Worm (Caenorhabditis elegans) whole organism, young adult: ENCODE results near the gene cht-3.

Experiments used
- C06A6.2 ChIP-seq: fragments of 200-800 bp; sonication (Bioruptor generic); conservative IDR thresholded peaks from 2 replicates; pipeline ENCODE4 v1.3.6; 2022; ENCODE audit warnings: missing genetic modification characterization, missing compliant biosample characterization
- F57A8.1 ChIP-seq: fragments of 200-800 bp; sonication (Bioruptor generic); optimal IDR thresholded peaks from 2 replicates; lab custom pipeline; 2018; ENCODE audit warnings: mild to moderate bottlenecking, missing genetic modification characterization, moderate library complexity, missing compliant biosample characterization
- K11D2.4 ChIP-seq: fragments of 200-800 bp; sonication (Bioruptor generic); IDR thresholded peaks from 2 replicates; pipeline ENCODE4 v1.3.6; 2022; ENCODE audit warnings: missing genetic modification reagents, missing genetic modification characterization, missing compliant biosample characterization
- K12H6.12 ChIP-seq: fragments of 200-800 bp; sonication (Bioruptor generic); optimal IDR thresholded peaks from 2 replicates; lab custom pipeline; 2018; ENCODE audit warnings: mild to moderate bottlenecking, missing genetic modification characterization, missing compliant biosample characterization
- Y56A3A.18 ChIP-seq: fragments of 200-800 bp; sonication (Bioruptor generic); IDR thresholded peaks from 2 replicates; pipeline ENCODE4 v1.3.6; 2022; ENCODE audit warnings: missing genetic modification reagents, missing genetic modification characterization, missing compliant biosample characterization
- Y67H2A.10 ChIP-seq: fragments of 200-800 bp; sonication (Bioruptor generic); conservative IDR thresholded peaks from 2 replicates; pipeline ENCODE4 v1.3.6; 2022; ENCODE audit warnings: missing genetic modification reagents, missing genetic modification characterization, missing compliant biosample characterization
- ZK185.1 ChIP-seq: sonication (generic microtip); optimal IDR thresholded peaks from 2 replicates; lab custom pipeline; 2016; ENCODE audit warnings: mild to moderate bottlenecking, missing genetic modification characterization, missing compliant biosample characterization; ENCODE audit not compliant: poor library complexity, severe bottlenecking
- akir-1 ChIP-seq: fragments of 200-800 bp; sonication (Bioruptor generic); optimal IDR thresholded peaks from 2 replicates; lab custom pipeline; 2018; ENCODE audit warnings: mild to moderate bottlenecking, missing genetic modification characterization, moderate library complexity, missing compliant biosample characterization
- aptf-2 ChIP-seq: fragments of 200-800 bp; sonication (Bioruptor generic); conservative IDR thresholded peaks from 2 replicates; pipeline ENCODE4 v1.3.6; 2022; ENCODE audit warnings: missing genetic modification reagents, missing genetic modification characterization, missing compliant biosample characterization
- attf-3 ChIP-seq: fragments of 200-800 bp; sonication (Bioruptor generic); conservative IDR thresholded peaks from 2 replicates; pipeline ENCODE4 v1.3.6; 2022; ENCODE audit warnings: missing genetic modification reagents, missing genetic modification characterization, missing compliant biosample characterization
- bed-1 ChIP-seq: fragments of 200-800 bp; sonication (Bioruptor generic); IDR thresholded peaks from 2 replicates; pipeline ENCODE4 v1.3.6; 2022; ENCODE audit warnings: missing genetic modification reagents, missing genetic modification characterization, missing compliant biosample characterization
- cebp-1 ChIP-seq, 2 experiments: fragments of 200-800 bp in 1 of 2; sonication (Bioruptor generic) in 1 of 2; sonication (generic microtip) in 1 of 2; IDR thresholded peaks in 1 of 2; optimal IDR thresholded peaks in 1 of 2; 2 replicates each; pipeline versions ENCODE4 v1.3.6 to Lab custom; 2017 to 2022; ENCODE audit warnings: missing compliant biosample characterization in 2 of 2, missing genetic modification characterization in 2 of 2, mild to moderate bottlenecking in 1 of 2, missing genetic modification reagents in 1 of 2, moderate library complexity in 1 of 2
- cebp-2 ChIP-seq: fragments of 200-800 bp; sonication (Bioruptor generic); IDR thresholded peaks from 2 replicates; pipeline ENCODE4 v1.3.6; 2022; ENCODE audit warnings: missing genetic modification characterization, missing compliant biosample characterization
- ceh-100 ChIP-seq: fragments of 200-800 bp; sonication (Bioruptor generic); IDR thresholded peaks from 2 replicates; pipeline ENCODE4 v1.3.6; 2022; ENCODE audit warnings: missing genetic modification reagents, missing genetic modification characterization, missing compliant biosample characterization
- ceh-40 ChIP-seq: fragments of 200-800 bp; sonication (Bioruptor generic); IDR thresholded peaks from 2 replicates; pipeline ENCODE4 v1.3.6; 2022; ENCODE audit warnings: missing genetic modification characterization, missing compliant biosample characterization
- ceh-58 ChIP-seq: fragments of 200-800 bp; sonication (Bioruptor generic); IDR thresholded peaks from 2 replicates; pipeline ENCODE4 v1.3.6; 2022; ENCODE audit warnings: missing genetic modification characterization, missing compliant biosample characterization
- ceh-79 ChIP-seq: sonication (generic microtip); optimal IDR thresholded peaks from 2 replicates; lab custom pipeline; 2017; ENCODE audit warnings: mild to moderate bottlenecking, missing genetic modification characterization, missing compliant biosample characterization
- die-1 ChIP-seq: sonication (generic microtip); optimal IDR thresholded peaks from 2 replicates; lab custom pipeline; 2016; ENCODE audit warnings: missing genotype, mild to moderate bottlenecking, missing genetic modification characterization, missing compliant biosample characterization
- dox-1 ChIP-seq: fragments of 200-800 bp; sonication (Bioruptor generic); IDR thresholded peaks from 2 replicates; pipeline ENCODE4 v1.3.6; 2022; ENCODE audit warnings: missing genetic modification reagents, missing genetic modification characterization, missing compliant biosample characterization
- efl-1 ChIP-seq: fragments of 150-350 bp; optimal IDR thresholded peaks from 2 replicates; lab custom pipeline; 2014; ENCODE audit warnings: missing biosample characterization, missing genetic modification reagents, missing genetic modification characterization
- ets-4 ChIP-seq: fragments of 200-800 bp; sonication (Bioruptor generic); optimal IDR thresholded peaks from 2 replicates; lab custom pipeline; 2018; ENCODE audit warnings: mild to moderate bottlenecking, missing genetic modification characterization, missing compliant biosample characterization
- gei-17 ChIP-seq: fragments of 200-800 bp; sonication (Bioruptor generic); optimal IDR thresholded peaks from 2 replicates; lab custom pipeline; 2018; ENCODE audit warnings: mild to moderate bottlenecking, missing genetic modification characterization, missing compliant biosample characterization
- hlh-12 ChIP-seq: sonication (generic microtip); optimal IDR thresholded peaks from 2 replicates; lab custom pipeline; 2016; ENCODE audit warnings: missing genetic modification characterization, missing compliant biosample characterization
- hlh-26 ChIP-seq: fragments of 200-800 bp; sonication (Bioruptor generic); conservative IDR thresholded peaks from 2 replicates; pipeline ENCODE4 v1.3.6; 2022; ENCODE audit warnings: missing genetic modification reagents, missing genetic modification characterization, missing compliant biosample characterization
- hrde-1 ChIP-seq: sonication (generic microtip); optimal IDR thresholded peaks from 2 replicates; lab custom pipeline; 2016; ENCODE audit warnings: missing genetic modification characterization, mild to moderate bottlenecking, missing compliant biosample characterization, moderate library complexity, missing genotype, missing genetic modification reagents, borderline replicate concordance
- lag-1 ChIP-seq: fragments of 200-800 bp; sonication (Bioruptor generic); IDR thresholded peaks from 2 replicates; pipeline ENCODE4 v1.3.6; 2022; ENCODE audit warnings: missing genetic modification reagents, missing genetic modification characterization, missing compliant biosample characterization
- let-607 ChIP-seq, 2 experiments: fragments of 200-800 bp in 1 of 2; sonication (Bioruptor generic) in 1 of 2; sonication (generic microtip) in 1 of 2; optimal IDR thresholded peaks; 2 replicates each; lab custom pipeline; 2016 to 2018; ENCODE audit warnings: mild to moderate bottlenecking in 2 of 2, missing compliant biosample characterization in 2 of 2, missing genetic modification characterization in 2 of 2, moderate library complexity in 2 of 2, missing genotype in 1 of 2
- lin-35 ChIP-seq, 3 experiments: fragments of 150-350 bp in 2 of 3; sonication (generic microtip) in 1 of 3; optimal IDR thresholded peaks; 2 replicates each; lab custom pipeline; 2014 to 2018; ENCODE audit warnings: missing biosample characterization in 3 of 3, missing genetic modification characterization in 3 of 3, missing genetic modification reagents in 3 of 3
- lin-40 ChIP-seq: sonication (generic microtip); optimal IDR thresholded peaks from 2 replicates; lab custom pipeline; 2016; ENCODE audit warnings: missing genetic modification characterization, mild to moderate bottlenecking, missing compliant biosample characterization, missing genotype, missing genetic modification reagents
- lir-1 ChIP-seq: fragments of 200-800 bp; sonication (Bioruptor generic); conservative IDR thresholded peaks from 2 replicates; pipeline ENCODE4 v1.3.6; 2022; ENCODE audit warnings: missing genetic modification reagents, missing genetic modification characterization, missing compliant biosample characterization
- madf-10 ChIP-seq: sonication (generic microtip); optimal IDR thresholded peaks from 2 replicates; lab custom pipeline; 2016; ENCODE audit warnings: mild to moderate bottlenecking, missing genetic modification characterization, missing compliant biosample characterization
- madf-6 ChIP-seq: fragments of 200-800 bp; sonication (Bioruptor generic); IDR thresholded peaks from 2 replicates; pipeline ENCODE4 v1.3.6; 2022; ENCODE audit warnings: missing genetic modification reagents, missing genetic modification characterization, missing compliant biosample characterization
- mcd-1 ChIP-seq: fragments of 200-800 bp; sonication (Bioruptor generic); IDR thresholded peaks from 2 replicates; pipeline ENCODE4 v1.3.6; 2022; ENCODE audit warnings: missing genetic modification reagents, missing genetic modification characterization, missing compliant biosample characterization
- nfyb-1 ChIP-seq: fragments of 200-800 bp; sonication (Bioruptor generic); IDR thresholded peaks from 2 replicates; pipeline ENCODE4 v1.3.6; 2022; ENCODE audit warnings: missing genetic modification reagents, missing genetic modification characterization, missing compliant biosample characterization
- nhr-27 ChIP-seq: fragments of 200-800 bp; sonication (Bioruptor generic); optimal IDR thresholded peaks from 2 replicates; lab custom pipeline; 2018; ENCODE audit warnings: mild to moderate bottlenecking, missing genetic modification characterization, moderate library complexity, missing compliant biosample characterization
- nhr-90 ChIP-seq: sonication (generic microtip); optimal IDR thresholded peaks from 2 replicates; lab custom pipeline; 2016; ENCODE audit warnings: missing genotype, mild to moderate bottlenecking, missing genetic modification characterization, missing compliant biosample characterization
- rpc-1 ChIP-seq, 2 experiments: fragments of 150-350 bp in 1 of 2; sonication (generic microtip) in 1 of 2; optimal IDR thresholded peaks; 2 replicates each; lab custom pipeline; 2014 to 2018; ENCODE audit warnings: missing biosample characterization in 1 of 2, missing genetic modification characterization in 1 of 2, missing genetic modification reagents in 1 of 2, missing genotype in 1 of 2
- sea-2 ChIP-seq: fragments of 200-800 bp; sonication (Bioruptor generic); IDR thresholded peaks from 2 replicates; pipeline ENCODE4 v1.3.6; 2022; ENCODE audit warnings: missing genetic modification characterization, missing compliant biosample characterization
- snpc-4 ChIP-seq, 5 experiments: fragments of 150-350 bp in 1 of 5; sonication (generic microtip) in 4 of 5; optimal IDR thresholded peaks; 2 replicates each; lab custom pipeline; 2014 to 2018; ENCODE audit warnings: missing genetic modification characterization in 5 of 5, missing biosample characterization in 3 of 5, antibody characterized with exemption in 2 of 5, mild to moderate bottlenecking in 2 of 5, missing compliant biosample characterization in 2 of 5, missing genotype in 2 of 5, moderate library complexity in 2 of 5, missing genetic modification reagents in 1 of 5
- somi-1 ChIP-seq: fragments of 200-800 bp; sonication (Bioruptor generic); optimal IDR thresholded peaks from 2 replicates; lab custom pipeline; 2018; ENCODE audit warnings: mild to moderate bottlenecking, missing genetic modification characterization, missing compliant biosample characterization
- sptf-2 ChIP-seq: fragments of 200-800 bp; sonication (Bioruptor generic); optimal IDR thresholded peaks from 2 replicates; lab custom pipeline; 2018; ENCODE audit warnings: mild to moderate bottlenecking, missing genetic modification characterization, missing compliant biosample characterization
- xnd-1 ChIP-seq: sonication (generic microtip); optimal IDR thresholded peaks from 2 replicates; lab custom pipeline; 2016; ENCODE audit warnings: missing genotype, missing genetic modification reagents, missing genetic modification characterization, missing compliant biosample characterization
- ztf-18 ChIP-seq: sonication (generic microtip); optimal IDR thresholded peaks from 2 replicates; lab custom pipeline; 2016; ENCODE audit warnings: missing genotype, mild to moderate bottlenecking, missing genetic modification characterization, missing compliant biosample characterization
- ztf-25 ChIP-seq: fragments of 200-800 bp; sonication (Bioruptor generic); IDR thresholded peaks from 2 replicates; pipeline ENCODE4 v1.3.6; 2022; ENCODE audit warnings: missing genetic modification reagents, missing genetic modification characterization, missing compliant biosample characterization
- ztf-3 ChIP-seq: fragments of 200-800 bp; sonication (Bioruptor generic); optimal IDR thresholded peaks from 2 replicates; lab custom pipeline; 2018; ENCODE audit warnings: mild to moderate bottlenecking, missing genetic modification characterization, missing compliant biosample characterization

cht-3 gene

DNA sequence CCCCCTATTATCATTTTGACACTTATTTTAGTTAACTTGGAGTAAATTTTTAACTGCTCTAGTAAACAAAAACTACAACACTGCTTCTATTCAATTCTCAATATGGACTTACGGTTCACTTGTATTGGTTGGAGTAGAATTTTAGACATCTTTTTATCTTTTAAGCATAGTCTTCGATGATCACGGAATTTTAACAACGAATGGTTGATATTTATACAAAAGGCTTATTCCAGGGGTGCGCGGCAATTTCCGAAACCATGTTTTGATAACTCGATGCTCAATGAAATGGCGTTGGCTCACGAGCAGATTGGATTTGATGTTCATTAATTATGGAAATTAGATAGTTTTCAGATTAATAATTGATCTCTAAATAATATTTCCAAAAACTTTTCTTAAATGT lies 40.0 kb downstream of the cht-3 start (continued):
- no peak for TF ChIP-seq K12H6.12 (tag; lab: Kevin White, UChicago)
- TF ChIP-seq F57A8.1, result no peak
- peak; percentile 79; the same call in 1 of the 2 replicates for TF ChIP-seq ceh-58 (GFP tag; lab: Robert Waterston, UW)
- TF ChIP-seq gei-17 (GFP tag; lab: Kevin White, UChicago), result no peak
- no peak for TF ChIP-seq ceh-40
- no peak for TF ChIP-seq aptf-2 (GFP tag; lab: Robert Waterston, UW)
- TF ChIP-seq bed-1, result 0 out of 2 replicates have a peak, but pooled peaks have one; percentile 72
- no peak for TF ChIP-seq hlh-26 (GFP tag; lab: Robert Waterston, UW)
- TF ChIP-seq ZK185.1, result no peak
- no peak for TF ChIP-seq cebp-1 (GFP tag; IDR thresholded peaks at IDR 0.05; lab: Robert Waterston, UW)
- TF ChIP-seq cebp-1 (tag; optimal IDR thresholded peaks at IDR 0.05; lab: Kevin White, UChicago), result peak; percentile 55

- no peak for TF ChIP-seq ztf-25 (GFP tag; lab: Robert Waterston, UW)
- no peak for TF ChIP-seq C06A6.2 (GFP tag; lab: Robert Waterston, UW)
- no peak for TF ChIP-seq hlh-12 (tag; lab: Kevin White, UChicago)
- TF ChIP-seq lin-35 (GFP tag; optimal IDR thresholded peaks at IDR 0.05; lab: Kevin White, UChicago), result peak in 1 of 3 experiments; percentile 67
- TF ChIP-seq snpc-4 (GFP tag; optimal IDR thresholded peaks at IDR 0.05; lab: Kevin White, UChicago), result peak; percentile 17
- TF ChIP-seq snpc-4 (tag; optimal IDR thresholded peaks at IDR 0.05; lab: Kevin White, UChicago), result peak in 3 of 4 experiments; percentile 29 to 68 (median 49)
- no peak for TF ChIP-seq ceh-79 (tag; lab: Kevin White, UChicago)
- no peak for TF ChIP-seq hrde-1 (tag; lab: Kevin White, UChicago)
- no peak for TF ChIP-seq ceh-100 (GFP tag; lab: Robert Waterston, UW)
- TF ChIP-seq efl-1 (GFP tag; lab: Kevin White, UChicago), result peak; percentile 36
- TF ChIP-seq madf-10 (tag; lab: Kevin White, UChicago), result no peak
- TF ChIP-seq nhr-27 (tag; lab: Kevin White, UChicago), result no peak
- peak; percentile 67 for TF ChIP-seq lin-40
- TF ChIP-seq madf-6, result peak; percentile 73
- peak; percentile 68 for TF ChIP-seq mcd-1 (GFP tag; lab: Robert Waterston, UW)
- no peak for TF ChIP-seq rpc-1 (optimal IDR thresholded peaks at IDR 0.05; lab: Kevin White, UChicago)
- TF ChIP-seq rpc-1 (tag; optimal IDR thresholded peaks at IDR 0.05; lab: Kevin White, UChicago), result no peak
- no peak for TF ChIP-seq attf-3 (GFP tag; lab: Robert Waterston, UW)
- TF ChIP-seq Y67H2A.10 (GFP tag; lab: Robert Waterston, UW), result no peak
- TF ChIP-seq ets-4 (GFP tag; lab: Kevin White, UChicago), result no peak
- TF ChIP-seq sea-2 (GFP tag; lab: Robert Waterston, UW), result no peak
- TF ChIP-seq ZK185.1, result peak; percentile 13
- no peak for TF ChIP-seq akir-1 (GFP tag; lab: Kevin White, UChicago)
- no peak for TF ChIP-seq nhr-90 (tag; lab: Kevin White, UChicago)
- TF ChIP-seq die-1 (tag; lab: Kevin White, UChicago), result no peak
- TF ChIP-seq lir-1, result no peak
- TF ChIP-seq sptf-2 (GFP tag; lab: Kevin White, UChicago), result no peak
- TF ChIP-seq dox-1, result peak; percentile 44; the same call in 1 of the 2 replicates
- TF ChIP-seq cebp-2 (GFP tag; lab: Robert Waterston, UW), result no peak
- TF ChIP-seq K11D2.4 (GFP tag; lab: Robert Waterston, UW), result peak; percentile 42; the same call in 1 of the 2 replicates
- peak; percentile 93 for TF ChIP-seq ztf-18
- no peak for TF ChIP-seq Y56A3A.18 (GFP tag; lab: Robert Waterston, UW)
- no peak for TF ChIP-seq xnd-1 (tag; lab: Kevin White, UChicago)
- TF ChIP-seq somi-1 (GFP tag; lab: Kevin White, UChicago), result no peak
- no peak for TF ChIP-seq ztf-3 (GFP tag; lab: Kevin White, UChicago)
- 0 out of 2 replicates have a peak, but pooled peaks have one; percentile 50 for TF ChIP-seq nfyb-1 (GFP tag; lab: Robert Waterston, UW)
- TF ChIP-seq let-607 (tag; optimal IDR thresholded peaks at IDR 0.05; lab: Kevin White, UChicago), result peak in 1 of 2 experiments; percentile 1
- no peak for TF ChIP-seq lag-1 (GFP tag; lab: Robert Waterston, UW)
Measured at ce11 chrIV:7044552-7045139, 41.2 kb downstream of the cht-3 start, which contains the start of gene tin-9.1. tin-9.1 (minus strand) TSS chrIV:7044602.
